Worm (Caenorhabditis elegans) whole organism, young adult: Measurements from ENCODE around the gene sde-2.

Experiments
- C17E4.6 ChIP-seq: fragments of 200-800 bp; sonication (Bioruptor generic); IDR thresholded peaks from 2 replicates; pipeline ENCODE4 v1.3.6; 2022; ENCODE audit warnings: missing genetic modification reagents, missing genetic modification characterization, missing compliant biosample characterization
- F10E7.11 ChIP-seq: sonication (generic microtip); optimal IDR thresholded peaks from 2 replicates; lab custom pipeline; 2017; ENCODE audit warnings: mild to moderate bottlenecking, missing genetic modification characterization, moderate library complexity, missing compliant biosample characterization
- F33H1.4 ChIP-seq: fragments of 200-800 bp; sonication (Bioruptor generic); IDR thresholded peaks from 2 replicates; pipeline ENCODE4 v1.3.6; 2022; ENCODE audit warnings: missing genetic modification reagents, missing genetic modification characterization, missing compliant biosample characterization
- K12H6.12 ChIP-seq: fragments of 200-800 bp; sonication (Bioruptor generic); optimal IDR thresholded peaks from 2 replicates; lab custom pipeline; 2018; ENCODE audit warnings: mild to moderate bottlenecking, missing genetic modification characterization, missing compliant biosample characterization
- Y53G8AR.9 ChIP-seq: fragments of 200-800 bp; sonication (Bioruptor generic); conservative IDR thresholded peaks from 2 replicates; pipeline ENCODE4 v1.3.6; 2022; ENCODE audit warnings: missing genetic modification reagents, missing genetic modification characterization, missing compliant biosample characterization
- ama-1 ChIP-seq, 3 experiments: fragments of 150-350 bp in 1 of 3; sonication (generic microtip) in 2 of 3; optimal IDR thresholded peaks; 2 replicates each; lab custom pipeline; 2014 to 2018; ENCODE audit warnings: missing biosample characterization in 2 of 3, missing genetic modification characterization in 2 of 3, missing genetic modification reagents in 2 of 3
- aptf-3 ChIP-seq: fragments of 200-800 bp; sonication (Bioruptor generic); IDR thresholded peaks from 2 replicates; pipeline ENCODE4 v1.3.6; 2022; ENCODE audit warnings: missing genetic modification characterization, missing compliant biosample characterization
- attf-6 ChIP-seq: fragments of 200-800 bp; sonication (Bioruptor generic); IDR thresholded peaks from 2 replicates; pipeline ENCODE4 v1.3.6; 2022; ENCODE audit warnings: missing genetic modification reagents, missing genetic modification characterization, missing compliant biosample characterization
- ccch-3 ChIP-seq: fragments of 200-800 bp; sonication (Bioruptor generic); optimal IDR thresholded peaks from 2 replicates; lab custom pipeline; 2018; ENCODE audit warnings: mild to moderate bottlenecking, missing genetic modification characterization, missing compliant biosample characterization
- cebp-1 ChIP-seq, 2 experiments: fragments of 200-800 bp in 1 of 2; sonication (Bioruptor generic) in 1 of 2; sonication (generic microtip) in 1 of 2; IDR thresholded peaks in 1 of 2; optimal IDR thresholded peaks in 1 of 2; 2 replicates each; pipeline versions ENCODE4 v1.3.6 to Lab custom; 2017 to 2022; ENCODE audit warnings: missing compliant biosample characterization in 2 of 2, missing genetic modification characterization in 2 of 2, mild to moderate bottlenecking in 1 of 2, missing genetic modification reagents in 1 of 2, moderate library complexity in 1 of 2
- ceh-91 ChIP-seq: fragments of 200-800 bp; sonication (Bioruptor generic); IDR thresholded peaks from 2 replicates; pipeline ENCODE4 v1.3.6; 2022; ENCODE audit warnings: missing genetic modification reagents, missing genetic modification characterization, missing compliant biosample characterization
- chd-7 ChIP-seq: sonication (generic microtip); optimal IDR thresholded peaks from 2 replicates; lab custom pipeline; 2016; ENCODE audit warnings: mild to moderate bottlenecking, missing genetic modification characterization, moderate library complexity, missing compliant biosample characterization
- egrh-3 ChIP-seq: fragments of 200-800 bp; sonication (Bioruptor generic); IDR thresholded peaks from 2 replicates; pipeline ENCODE4 v1.3.6; 2022; ENCODE audit warnings: missing genetic modification reagents, missing genetic modification characterization, missing compliant biosample characterization
- fkh-3 ChIP-seq: sonication (generic microtip); optimal IDR thresholded peaks from 2 replicates; lab custom pipeline; 2016; ENCODE audit warnings: mild to moderate bottlenecking, missing genetic modification characterization, missing compliant biosample characterization
- him-1 ChIP-seq: sonication (generic microtip); optimal IDR thresholded peaks from 2 replicates; lab custom pipeline; 2016; ENCODE audit warnings: missing genotype, missing genetic modification reagents, missing genetic modification characterization, missing compliant biosample characterization
- hmg-20 ChIP-seq: fragments of 200-800 bp; sonication (Bioruptor generic); IDR thresholded peaks from 2 replicates; pipeline ENCODE4 v1.3.6; 2022; ENCODE audit warnings: missing genetic modification reagents, missing genetic modification characterization, missing compliant biosample characterization
- hsf-1 ChIP-seq: fragments of 200-800 bp; sonication (Bioruptor generic); IDR thresholded peaks from 2 replicates; pipeline ENCODE4 v1.3.6; 2022; ENCODE audit warnings: missing genetic modification reagents, missing genetic modification characterization, missing compliant biosample characterization
- lin-35 ChIP-seq, 3 experiments: fragments of 150-350 bp in 2 of 3; sonication (generic microtip) in 1 of 3; optimal IDR thresholded peaks; 2 replicates each; lab custom pipeline; 2014 to 2018; ENCODE audit warnings: missing biosample characterization in 3 of 3, missing genetic modification characterization in 3 of 3, missing genetic modification reagents in 3 of 3
- madf-10 ChIP-seq: sonication (generic microtip); optimal IDR thresholded peaks from 2 replicates; lab custom pipeline; 2016; ENCODE audit warnings: mild to moderate bottlenecking, missing genetic modification characterization, missing compliant biosample characterization
- nfya-1 ChIP-seq: sonication (generic microtip); optimal IDR thresholded peaks from 2 replicates; lab custom pipeline; 2017; ENCODE audit warnings: antibody characterized with exemption, missing compliant biosample characterization, missing genetic modification characterization, borderline replicate concordance; ENCODE audit not compliant: insufficient read depth
- nfya-2 ChIP-seq: fragments of 200-800 bp; sonication (Bioruptor generic); IDR thresholded peaks from 2 replicates; pipeline ENCODE4 v1.3.6; 2022; ENCODE audit warnings: missing genetic modification reagents, missing genetic modification characterization, missing compliant biosample characterization
- nhr-120 ChIP-seq: fragments of 200-800 bp; sonication (Bioruptor generic); IDR thresholded peaks from 2 replicates; pipeline ENCODE4 v1.3.6; 2022; ENCODE audit warnings: missing genetic modification characterization, missing compliant biosample characterization
- nhr-179 ChIP-seq: sonication (generic microtip); optimal IDR thresholded peaks from 2 replicates; lab custom pipeline; 2016; ENCODE audit warnings: mild to moderate bottlenecking, missing genetic modification characterization, missing compliant biosample characterization
- nhr-80 ChIP-seq: sonication (generic microtip); optimal IDR thresholded peaks from 2 replicates; lab custom pipeline; 2016; ENCODE audit warnings: missing genetic modification characterization, missing compliant biosample characterization
- pha-4 ChIP-seq: fragments of 150-350 bp; sonication (generic microtip); optimal IDR thresholded peaks from 2 replicates; lab custom pipeline; 2014; ENCODE audit warnings: missing biosample characterization, missing genetic modification reagents, missing genetic modification characterization
- rec-8 ChIP-seq, 2 experiments: sonication (generic microtip); optimal IDR thresholded peaks; 2 replicates each; lab custom pipeline; 2016; ENCODE audit warnings: mild to moderate bottlenecking in 2 of 2, missing genetic modification characterization in 2 of 2, missing genetic modification reagents in 2 of 2, missing genotype in 2 of 2, missing biosample characterization in 1 of 2, missing compliant biosample characterization in 1 of 2, moderate library complexity in 1 of 2
- sea-2 ChIP-seq: fragments of 200-800 bp; sonication (Bioruptor generic); IDR thresholded peaks from 2 replicates; pipeline ENCODE4 v1.3.6; 2022; ENCODE audit warnings: missing genetic modification characterization, missing compliant biosample characterization
- snpc-1.1 ChIP-seq: sonication (generic microtip); optimal IDR thresholded peaks from 2 replicates; lab custom pipeline; 2017; ENCODE audit warnings: missing genetic modification characterization, mild to moderate bottlenecking, missing compliant biosample characterization, antibody characterized with exemption, moderate library complexity, missing genotype, missing genetic modification reagents; ENCODE audit not compliant: insufficient read depth
- snpc-1.3 ChIP-seq: sonication (generic microtip); optimal IDR thresholded peaks from 2 replicates; lab custom pipeline; 2017; ENCODE audit warnings: missing genetic modification characterization, mild to moderate bottlenecking, missing compliant biosample characterization, antibody characterized with exemption, moderate library complexity, missing genotype, missing genetic modification reagents; ENCODE audit not compliant: insufficient read depth
- snpc-4 ChIP-seq, 5 experiments: fragments of 150-350 bp in 1 of 5; sonication (generic microtip) in 4 of 5; optimal IDR thresholded peaks; 2 replicates each; lab custom pipeline; 2014 to 2018; ENCODE audit warnings: missing genetic modification characterization in 5 of 5, missing biosample characterization in 3 of 5, antibody characterized with exemption in 2 of 5, mild to moderate bottlenecking in 2 of 5, missing compliant biosample characterization in 2 of 5, missing genotype in 2 of 5, moderate library complexity in 2 of 5, missing genetic modification reagents in 1 of 5
- unc-62 ChIP-seq: fragments of 150-350 bp; optimal IDR thresholded peaks from 2 replicates; lab custom pipeline; 2014; ENCODE audit warnings: missing biosample characterization, missing genetic modification reagents, missing genetic modification characterization
- xnd-1 ChIP-seq: sonication (generic microtip); optimal IDR thresholded peaks from 2 replicates; lab custom pipeline; 2016; ENCODE audit warnings: missing genotype, missing genetic modification reagents, missing genetic modification characterization, missing compliant biosample characterization
- zfh-2 ChIP-seq: fragments of 200-800 bp; sonication (Bioruptor generic); conservative IDR thresholded peaks from 2 replicates; pipeline ENCODE4 v1.3.6; 2022; ENCODE audit warnings: missing genetic modification reagents, missing genetic modification characterization, missing compliant biosample characterization
- zim-3 ChIP-seq: sonication (generic microtip); optimal IDR thresholded peaks from 2 replicates; lab custom pipeline; 2017; ENCODE audit warnings: mild to moderate bottlenecking, missing genetic modification characterization, moderate library complexity, missing compliant biosample characterization
- ztf-22 ChIP-seq: fragments of 200-800 bp; sonication (Bioruptor generic); optimal IDR thresholded peaks from 2 replicates; lab custom pipeline; 2018; ENCODE audit warnings: mild to moderate bottlenecking, missing genetic modification characterization, moderate library complexity, missing compliant biosample characterization
- ztf-26 ChIP-seq: sonication (generic microtip); optimal IDR thresholded peaks from 2 replicates; lab custom pipeline; 2017; ENCODE audit warnings: missing genetic modification characterization, missing compliant biosample characterization
- ztf-28 ChIP-seq: fragments of 200-800 bp; sonication (Bioruptor generic); IDR thresholded peaks from 2 replicates; pipeline ENCODE4 v1.3.6; 2022; ENCODE audit warnings: missing genetic modification reagents, missing genetic modification characterization, missing compliant biosample characterization
- ztf-6 ChIP-seq: fragments of 200-800 bp; sonication (Bioruptor generic); IDR thresholded peaks from 2 replicates; pipeline ENCODE4 v1.3.6; 2022; ENCODE audit warnings: missing genetic modification reagents, missing genetic modification characterization, missing compliant biosample characterization

The sde-2 gene

DNA sequence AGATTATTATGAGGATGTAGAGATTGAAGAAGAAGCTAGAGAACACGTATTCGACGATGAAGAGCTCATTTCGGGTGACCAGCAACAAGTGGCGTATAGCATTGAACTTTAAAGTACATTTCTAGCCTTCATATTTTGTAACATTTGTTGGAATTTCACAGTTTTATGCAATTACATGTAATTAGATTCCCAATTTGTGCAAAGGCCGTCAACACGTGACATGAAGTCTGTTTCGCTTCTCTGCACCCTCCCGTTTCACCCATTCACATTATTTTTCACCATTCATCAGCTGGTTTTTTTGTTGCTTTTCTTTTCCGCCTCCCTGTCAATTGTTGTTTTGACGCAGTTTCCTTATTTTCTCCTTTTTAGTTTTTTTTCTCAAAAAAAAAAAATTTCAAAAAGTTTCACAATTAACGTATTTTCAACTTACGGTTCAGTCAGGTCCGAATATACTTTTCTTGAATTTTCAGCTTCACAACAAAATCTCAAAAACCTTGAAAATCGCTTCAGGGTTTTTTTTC, at the start of gene sde-2:
Gene sde-2, plus strand, starts transcription at position 471 of the 521 bp plus-strand sequence.
- TF ChIP-seq cebp-1 (GFP tag; IDR thresholded peaks at IDR 0.05; lab: Robert Waterston, UW) (no peak), cebp-1 (tag; optimal IDR thresholded peaks at IDR 0.05; lab: Kevin White, UChicago) (peak; percentile 7), F10E7.11 (tag; lab: Kevin White, UChicago) (no peak)

DNA sequence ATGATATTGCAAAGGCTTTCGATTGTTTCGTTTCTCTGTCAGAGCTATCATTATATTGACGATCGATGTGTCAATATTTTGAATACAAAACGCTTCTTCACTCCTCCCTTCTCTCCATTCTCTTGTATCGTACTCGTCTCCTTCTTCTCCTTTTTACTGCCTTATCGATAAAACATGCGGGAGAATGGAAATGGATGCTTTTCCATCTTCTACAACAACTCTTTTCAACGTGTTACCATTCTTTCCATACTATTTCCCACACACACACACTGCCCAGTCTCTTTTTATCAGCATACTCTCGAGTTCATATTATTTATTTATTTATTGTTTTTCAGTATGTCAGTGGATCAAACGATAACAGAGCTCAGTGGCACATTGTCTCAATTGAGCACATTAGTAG, 48.7 kb upstream of the sde-2 start, which contains the start of gene C50B8.6:
Gene C50B8.6, plus strand, starts transcription at position 336 of the 400 bp plus-strand sequence.
- TF ChIP-seq nhr-120 (GFP tag; lab: Robert Waterston, UW) = no peak
- peak; percentile 82 for TF ChIP-seq nhr-80

DNA sequence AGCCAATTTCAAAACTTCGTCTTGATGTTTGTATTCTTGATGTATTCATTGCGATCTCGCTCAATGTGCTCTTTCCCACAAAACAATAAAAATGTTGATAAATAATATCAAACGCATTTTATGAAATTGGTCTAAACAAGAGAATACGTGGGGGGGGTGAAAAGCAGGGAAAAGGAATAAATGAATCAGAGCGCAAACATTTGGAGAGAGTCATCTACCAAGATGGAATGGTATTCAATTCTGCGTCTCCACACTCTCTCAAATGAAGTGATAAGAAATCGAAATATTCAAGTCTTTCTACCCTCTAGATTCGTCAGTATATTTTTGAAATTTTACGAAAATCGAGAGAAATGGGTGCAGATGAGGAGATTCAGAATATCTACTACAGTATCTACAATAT, 46.7 kb upstream of the sde-2 start, which contains the start of gene C50B8.5:
Gene C50B8.5, plus strand, starts transcription at position 273 of the 400 bp plus-strand sequence.
- TF ChIP-seq pha-4 (tag; lab: Kevin White, UChicago) = no peak
- TF ChIP-seq attf-6 (GFP tag; lab: Robert Waterston, UW) = no peak
- no peak for TF ChIP-seq K12H6.12 (tag; lab: Kevin White, UChicago)
- no peak for TF ChIP-seq snpc-1.1
- TF ChIP-seq ccch-3 (GFP tag; lab: Kevin White, UChicago) = no peak
- TF ChIP-seq chd-7 (tag; lab: Kevin White, UChicago) = no peak
- peak; percentile 46 for TF ChIP-seq nhr-80
- TF ChIP-seq nfya-1 (tag; lab: Kevin White, UChicago) = no peak

DNA sequence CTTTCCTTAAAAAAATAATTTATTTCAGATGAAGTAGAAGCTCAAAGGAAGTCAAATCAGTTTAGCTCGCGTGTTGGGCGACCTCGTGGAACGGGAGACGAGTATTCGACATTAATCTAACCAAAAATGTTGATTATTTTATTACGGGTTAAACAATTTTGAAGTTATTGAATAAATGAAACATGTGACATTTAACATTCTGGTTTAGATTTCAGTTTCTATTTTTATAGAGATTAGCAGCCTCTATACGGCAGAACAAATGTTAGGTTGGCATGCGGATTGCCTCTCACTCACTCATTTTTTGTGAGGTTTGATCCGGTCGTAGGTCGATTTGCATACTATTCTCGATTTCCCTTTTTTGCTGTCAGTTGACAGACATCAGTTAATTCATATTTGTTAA, 42.9 kb upstream of the sde-2 start, which contains the start of gene F53F4.1:
Gene F53F4.1, plus strand, starts transcription at position 301 of the 400 bp plus-strand sequence.
- TF ChIP-seq snpc-1.3 (tag; lab: Kevin White, UChicago) (no peak), egrh-3 (GFP tag; lab: Robert Waterston, UW) (no peak), F33H1.4 (GFP tag; lab: Robert Waterston, UW) (no peak), C17E4.6 (GFP tag; lab: Robert Waterston, UW) (no peak), rec-8 (tag; optimal IDR thresholded peaks at IDR 0.05; lab: Kevin White, UChicago) (no peak), Y53G8AR.9 (GFP tag; lab: Robert Waterston, UW) (no peak), ztf-6 (GFP tag; lab: Robert Waterston, UW) (no peak), nhr-80 (no peak), ztf-28 (GFP tag; lab: Robert Waterston, UW) (no peak), zim-3 (tag; lab: Kevin White, UChicago) (no peak), ama-1 (optimal IDR thresholded peaks at IDR 0.05; lab: Kevin White, UChicago) (no peak), ama-1 (GFP tag; optimal IDR thresholded peaks at IDR 0.05; lab: Kevin White, UChicago) (no peak), xnd-1 (tag; lab: Kevin White, UChicago) (no peak), nfya-2 (GFP tag; lab: Robert Waterston, UW) (no peak), zfh-2 (no peak), hsf-1 (GFP tag; lab: Robert Waterston, UW) (no peak), K12H6.12 (tag; lab: Kevin White, UChicago) (no peak)
- TF ChIP-seq, all 124 proteins: peak for 0

DNA sequence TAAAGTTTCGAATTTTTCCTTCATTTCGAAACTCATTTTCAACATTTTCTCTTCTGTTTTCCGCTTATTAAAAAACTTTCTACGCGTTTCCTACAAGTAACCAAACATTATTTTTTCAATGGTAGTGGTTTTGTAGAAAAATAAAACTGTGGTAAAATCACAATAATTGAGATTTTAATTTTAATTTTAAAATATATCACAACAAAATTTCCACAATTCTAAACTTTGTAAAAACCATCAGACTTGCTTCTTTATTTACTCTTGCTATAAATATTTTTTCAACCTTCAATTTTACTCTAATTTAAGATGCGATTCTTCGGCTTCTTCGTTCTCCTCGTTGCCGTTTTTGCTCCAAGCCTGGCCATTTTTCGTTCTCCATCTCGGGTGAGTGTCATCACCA, 39.5 kb upstream of the sde-2 start, which contains the start of gene F53F4.17:
Gene F53F4.17, plus strand, starts transcription at position 301 of the 400 bp plus-strand sequence.
- TF ChIP-seq fkh-3 (tag; lab: Kevin White, UChicago) = no peak
- TF ChIP-seq ztf-22 (GFP tag; lab: Kevin White, UChicago) = no peak
- TF ChIP-seq nfya-1 (tag; lab: Kevin White, UChicago) = no peak
- no peak for TF ChIP-seq xnd-1 (tag; lab: Kevin White, UChicago)
- TF ChIP-seq aptf-3 (GFP tag; lab: Robert Waterston, UW) = no peak
- no peak for TF ChIP-seq lin-35 (GFP tag; optimal IDR thresholded peaks at IDR 0.05; lab: Kevin White, UChicago)
- TF ChIP-seq ama-1 (optimal IDR thresholded peaks at IDR 0.05; lab: Kevin White, UChicago) = no peak
- no peak for TF ChIP-seq ama-1 (GFP tag; optimal IDR thresholded peaks at IDR 0.05; lab: Kevin White, UChicago)
- TF ChIP-seq sea-2 (GFP tag; lab: Robert Waterston, UW) = no peak
- TF ChIP-seq ztf-26 (tag; lab: Kevin White, UChicago) = no peak
- no peak for TF ChIP-seq nhr-179 (tag; lab: Kevin White, UChicago)
- TF ChIP-seq hmg-20 (GFP tag; lab: Robert Waterston, UW) = no peak
- no peak for TF ChIP-seq snpc-4 (GFP tag; optimal IDR thresholded peaks at IDR 0.05; lab: Kevin White, UChicago)
- no peak for TF ChIP-seq snpc-4 (tag; optimal IDR thresholded peaks at IDR 0.05; lab: Kevin White, UChicago)
- no peak for TF ChIP-seq ceh-91 (GFP tag; lab: Robert Waterston, UW)
- no peak for TF ChIP-seq him-1 (tag; lab: Kevin White, UChicago)
- no peak for TF ChIP-seq madf-10 (tag; lab: Kevin White, UChicago)
- no peak for TF ChIP-seq nhr-80
- TF ChIP-seq unc-62 (GFP tag; lab: Kevin White, UChicago) = no peak
